Fruit fly (Drosophila melanogaster) whole organism, prepupa: ENCODE data around the gene CG33286.

Source experiments
- Blimp-1 ChIP-seq: fragments of 200-800 bp; sonication (Bioruptor generic); optimal IDR thresholded peaks from 3 replicates; lab custom pipeline; 2017; ENCODE audit warnings: missing biosample characterization, missing genetic modification characterization, mild to moderate bottlenecking, moderate library complexity, missing genetic modification reagents
- CG10631 ChIP-seq: fragments of 200-800 bp; sonication (Bioruptor generic); optimal IDR thresholded peaks from 2 replicates; lab custom pipeline; 2016; ENCODE audit warnings: missing biosample characterization, missing genetic modification characterization
- CG10669 ChIP-seq: fragments of 200-800 bp; sonication (Bioruptor generic); optimal IDR thresholded peaks from 3 replicates; lab custom pipeline; 2018; ENCODE audit warnings: missing biosample characterization, mild to moderate bottlenecking, missing genetic modification characterization, moderate library complexity
- CG11294 ChIP-seq: fragments of 200-800 bp; sonication (Bioruptor generic); IDR thresholded peaks from 2 replicates; pipeline ENCODE4 v1.3.6; 2022; ENCODE audit warnings: missing biosample characterization, missing genetic modification characterization
- CG11762 ChIP-seq: fragments of 200-800 bp; sonication (Bioruptor generic); optimal IDR thresholded peaks from 3 replicates; lab custom pipeline; 2016; ENCODE audit warnings: missing biosample characterization, missing genetic modification characterization; ENCODE audit not compliant: insufficient read depth
- CG11902 ChIP-seq: fragments of 200-800 bp; sonication (Bioruptor generic); optimal IDR thresholded peaks from 3 replicates; lab custom pipeline; 2016; ENCODE audit warnings: missing biosample characterization, missing genetic modification characterization
- CG15336 ChIP-seq: fragments of 200-800 bp; sonication (Bioruptor generic); IDR thresholded peaks from 2 replicates; pipeline ENCODE4 v1.3.6; 2022; ENCODE audit warnings: missing biosample characterization, missing genetic modification characterization
- CG1621 ChIP-seq: fragments of 200-800 bp; sonication (Bioruptor generic); optimal IDR thresholded peaks from 3 replicates; lab custom pipeline; 2018; ENCODE audit warnings: missing biosample characterization, mild to moderate bottlenecking, missing genetic modification characterization
- CG3032 ChIP-seq: fragments of 200-800 bp; optimal IDR thresholded peaks from 2 replicates; lab custom pipeline; 2019; ENCODE audit warnings: missing biosample characterization, mild to moderate bottlenecking, missing genetic modification characterization, moderate library complexity
- CG34406 ChIP-seq: fragments of 200-800 bp; sonication (Bioruptor generic); optimal IDR thresholded peaks from 3 replicates; lab custom pipeline; 2016; ENCODE audit warnings: missing biosample characterization, missing genetic modification characterization
- CG3919 ChIP-seq: fragments of 200-800 bp; sonication (Bioruptor generic); optimal IDR thresholded peaks from 3 replicates; lab custom pipeline; 2016; ENCODE audit warnings: missing biosample characterization, missing genetic modification characterization
- CG4318 ChIP-seq: fragments of 200-800 bp; sonication (Bioruptor generic); optimal IDR thresholded peaks from 3 replicates; lab custom pipeline; 2017; ENCODE audit warnings: missing biosample characterization, mild to moderate bottlenecking, missing genetic modification characterization
- CG6163 ChIP-seq: fragments of 200-800 bp; sonication (Bioruptor generic); IDR thresholded peaks from 3 replicates; pipeline ENCODE4 v1.3.6; 2022; ENCODE audit warnings: missing biosample characterization, missing genetic modification characterization
- CG6276 ChIP-seq: fragments of 200-800 bp; sonication (Bioruptor generic); optimal IDR thresholded peaks from 2 replicates; lab custom pipeline; 2017; ENCODE audit warnings: missing biosample characterization, mild to moderate bottlenecking, missing genetic modification characterization
- CG6792 ChIP-seq: fragments of 200-800 bp; sonication (Bioruptor generic); optimal IDR thresholded peaks from 3 replicates; lab custom pipeline; 2016; ENCODE audit warnings: missing biosample characterization, missing genetic modification characterization
- CG6808 ChIP-seq: fragments of 200-800 bp; sonication (Bioruptor generic); optimal IDR thresholded peaks from 3 replicates; lab custom pipeline; 2017; ENCODE audit warnings: missing biosample characterization, missing genetic modification characterization, mild to moderate bottlenecking, moderate library complexity, missing genetic modification reagents
- CG6854 ChIP-seq: fragments of 200-800 bp; sonication (Bioruptor generic); optimal IDR thresholded peaks from 2 replicates; lab custom pipeline; 2017; ENCODE audit warnings: missing biosample characterization, mild to moderate bottlenecking, missing genetic modification characterization
- CG7368 ChIP-seq: fragments of 200-800 bp; sonication (Bioruptor generic); optimal IDR thresholded peaks from 3 replicates; lab custom pipeline; 2016; ENCODE audit warnings: missing biosample characterization, missing genetic modification characterization
- CG8319 ChIP-seq: fragments of 200-800 bp; sonication (Bioruptor generic); optimal IDR thresholded peaks from 3 replicates; lab custom pipeline; 2016; ENCODE audit warnings: missing biosample characterization, missing genetic modification characterization
- CG9139 ChIP-seq: fragments of 200-800 bp; sonication (Bioruptor generic); optimal IDR thresholded peaks from 3 replicates; lab custom pipeline; 2017; ENCODE audit warnings: missing biosample characterization, mild to moderate bottlenecking, missing genetic modification characterization
- Eip75B ChIP-seq: fragments of 200-800 bp; sonication (Bioruptor generic); optimal IDR thresholded peaks from 3 replicates; lab custom pipeline; 2016; ENCODE audit warnings: missing biosample characterization, missing genetic modification characterization
- Eip78C ChIP-seq: fragments of 200-800 bp; sonication (Bioruptor generic); peaks from one replicate; lab custom pipeline; 2016; ENCODE audit warnings: missing biosample characterization, missing genetic modification characterization
- Eip93F ChIP-seq: fragments of 200-800 bp; sonication (Bioruptor generic); optimal IDR thresholded peaks from 2 replicates; lab custom pipeline; 2016; ENCODE audit warnings: missing biosample characterization, mild to moderate bottlenecking, missing genetic modification characterization
- Ets21C ChIP-seq: fragments of 200-800 bp; sonication (Bioruptor generic); optimal IDR thresholded peaks from 3 replicates; lab custom pipeline; 2016; ENCODE audit warnings: missing biosample characterization, missing genetic modification characterization
- Ets96B ChIP-seq: fragments of 200-800 bp; optimal IDR thresholded peaks from 2 replicates; lab custom pipeline; 2019; ENCODE audit warnings: missing biosample characterization, mild to moderate bottlenecking, missing genetic modification characterization, moderate library complexity
- Gug ChIP-seq: fragments of 200-800 bp; sonication (Bioruptor generic); IDR thresholded peaks from 2 replicates; pipeline ENCODE4 v1.3.6; 2022; ENCODE audit warnings: missing biosample characterization, missing genetic modification characterization
- Hr38 ChIP-seq: sonication (Bioruptor generic); optimal IDR thresholded peaks from 2 replicates; lab custom pipeline; 2016; ENCODE audit warnings: missing biosample characterization, missing genetic modification characterization
- Hr39 ChIP-seq: fragments of 200-800 bp; sonication (Bioruptor generic); optimal IDR thresholded peaks from 2 replicates; lab custom pipeline; 2016; ENCODE audit warnings: missing biosample characterization, missing genetic modification characterization
- Lpt ChIP-seq: fragments of 200-800 bp; sonication (Bioruptor generic); optimal IDR thresholded peaks from 3 replicates; lab custom pipeline; 2016; ENCODE audit warnings: missing biosample characterization, missing genetic modification characterization
- Met ChIP-seq: fragments of 200-800 bp; sonication (Bioruptor generic); optimal IDR thresholded peaks from 3 replicates; lab custom pipeline; 2016; ENCODE audit warnings: missing biosample characterization, missing genetic modification characterization
- Smox ChIP-seq: fragments of 200-800 bp; sonication (Bioruptor generic); optimal IDR thresholded peaks from 3 replicates; lab custom pipeline; 2016; ENCODE audit warnings: missing biosample characterization, missing genetic modification characterization
- Sox102F ChIP-seq: fragments of 200-800 bp; sonication (Bioruptor generic); optimal IDR thresholded peaks from 2 replicates; lab custom pipeline; 2016; ENCODE audit warnings: missing biosample characterization, mild to moderate bottlenecking, missing genetic modification characterization
- achi ChIP-seq: fragments of 200-800 bp; sonication (Bioruptor generic); optimal IDR thresholded peaks from 3 replicates; lab custom pipeline; 2016; ENCODE audit warnings: missing biosample characterization, missing genetic modification characterization
- acj6 ChIP-seq: fragments of 200-800 bp; sonication (Bioruptor generic); optimal IDR thresholded peaks from 3 replicates; lab custom pipeline; 2016; ENCODE audit warnings: missing biosample characterization, missing genetic modification characterization
- cyc ChIP-seq: fragments of 200-800 bp; sonication (Bioruptor generic); optimal IDR thresholded peaks from 3 replicates; lab custom pipeline; 2016; ENCODE audit warnings: missing biosample characterization, missing genetic modification characterization
- dsx ChIP-seq: fragments of 200-800 bp; optimal IDR thresholded peaks from 3 replicates; lab custom pipeline; 2019; ENCODE audit warnings: missing biosample characterization, mild to moderate bottlenecking, missing genetic modification characterization, moderate library complexity; ENCODE audit not compliant: poor library complexity, severe bottlenecking
- eg ChIP-seq: fragments of 200-800 bp; sonication (Bioruptor generic); IDR thresholded peaks from 3 replicates; pipeline ENCODE4 v1.3.6; 2022; ENCODE audit warnings: missing biosample characterization, missing genetic modification characterization
- fd85E ChIP-seq: fragments of 200-800 bp; sonication (Bioruptor generic); optimal IDR thresholded peaks from 3 replicates; lab custom pipeline; 2016; ENCODE audit warnings: missing biosample characterization, missing genetic modification characterization
- fkh ChIP-seq: fragments of 200-800 bp; sonication (Bioruptor generic); optimal IDR thresholded peaks from 3 replicates; lab custom pipeline; 2017; ENCODE audit warnings: missing biosample characterization, mild to moderate bottlenecking, missing genetic modification characterization, moderate library complexity
- pdm3 ChIP-seq: fragments of 200-800 bp; sonication (Bioruptor generic); optimal IDR thresholded peaks from 3 replicates; lab custom pipeline; 2016; ENCODE audit warnings: missing biosample characterization, missing genetic modification characterization
- spab ChIP-seq: fragments of 200-800 bp; sonication (Bioruptor generic); optimal IDR thresholded peaks from 2 replicates; lab custom pipeline; 2017; ENCODE audit warnings: missing biosample characterization, mild to moderate bottlenecking, missing genetic modification characterization, missing genetic modification reagents
- ss ChIP-seq, 2 experiments: fragments of 200-800 bp; sonication (Bioruptor generic); optimal IDR thresholded peaks; 2 replicates in 1 of 2; 3 replicates in 1 of 2; lab custom pipeline; 2017 to 2018; ENCODE audit warnings: mild to moderate bottlenecking in 2 of 2, missing biosample characterization in 2 of 2, missing genetic modification characterization in 2 of 2, moderate library complexity in 1 of 2
- svp ChIP-seq: fragments of 200-800 bp; sonication (Bioruptor generic); peaks from one replicate; lab custom pipeline; 2016; ENCODE audit warnings: missing biosample characterization, missing genetic modification characterization
- vri ChIP-seq: fragments of 200-800 bp; sonication (Bioruptor generic); optimal IDR thresholded peaks from 3 replicates; lab custom pipeline; 2016; ENCODE audit warnings: missing biosample characterization, mild to moderate bottlenecking, missing genetic modification characterization

CG33286 gene

dm6 chr3L:20986929-20987363 lies 12.4 kb upstream of the CG33286 start (continued):
- TF ChIP-seq CG34406 (GFP tag; lab: Kevin White, UChicago) (peak; percentile 76), CG11762 (GFP tag; lab: Kevin White, UChicago) (peak; percentile 71), Ets21C (GFP tag; lab: Kevin White, UChicago) (no peak), CG6792 (GFP tag; lab: Kevin White, UChicago) (peak; percentile 63), vri (no peak), Gug (GFP tag; lab: Robert Waterston, UW) (peak; percentile 54), CG10669 (peak; percentile 50), CG11902 (GFP tag; lab: Kevin White, UChicago) (peak; percentile 34), CG9139 (GFP tag; lab: Kevin White, UChicago) (peak; percentile 73), CG11294 (GFP tag; lab: Robert Waterston, UW) (peak; percentile 23; the same call in 1 of the 2 replicates), svp (GFP tag; lab: Kevin White, UChicago) (peak; percentile 69), spab (GFP tag; lab: Kevin White, UChicago) (peak; percentile 75), CG10631 (GFP tag; lab: Kevin White, UChicago) (peak; percentile 85), Blimp-1 (GFP tag; lab: Kevin White, UChicago) (peak; percentile 29)

- TF ChIP-seq ss (GFP tag; optimal IDR thresholded peaks at IDR 0.05; lab: Kevin White, UChicago): peak; percentile 5 to 87
- peak; percentile 25 for TF ChIP-seq CG3919 (GFP tag; lab: Kevin White, UChicago)
- TF ChIP-seq vri: no peak
- no peak for TF ChIP-seq eg (GFP tag; lab: Robert Waterston, UW)
- TF ChIP-seq CG6854 (GFP tag; lab: Kevin White, UChicago): peak; percentile 67
- peak; percentile 40 for TF ChIP-seq Eip78C (GFP tag; lab: Kevin White, UChicago)
- TF ChIP-seq pdm3 (GFP tag; lab: Kevin White, UChicago): no peak
- TF ChIP-seq CG6163: no peak
Observed at dm6 chr3L:20984414-20985208, 10.1 kb upstream of the CG33286 start.

- TF ChIP-seq CG8319 (GFP tag; lab: Kevin White, UChicago) (no peak), Eip78C (GFP tag; lab: Kevin White, UChicago) (peak; percentile 84), Hr38 (GFP tag; lab: Kevin White, UChicago) (no peak), CG6276 (GFP tag; lab: Kevin White, UChicago) (peak; percentile 49), achi (GFP tag; lab: Kevin White, UChicago) (peak; percentile 53), Ets21C (GFP tag; lab: Kevin White, UChicago) (no peak), ss (GFP tag; optimal IDR thresholded peaks at IDR 0.05; lab: Kevin White, UChicago) (no peak), dsx (GFP tag; lab: Kevin White, UChicago) (peak; percentile 16), fd85E (GFP tag; lab: Kevin White, UChicago) (no peak), svp (GFP tag; lab: Kevin White, UChicago) (peak; percentile 71), fkh (no peak), Lpt (GFP tag; lab: Kevin White, UChicago) (peak; percentile 52), CG1621 (tag; lab: Kevin White, UChicago) (no peak), CG10669 (no peak), CG3032 (tag; lab: Kevin White, UChicago) (peak; percentile 41), Met (GFP tag; lab: Kevin White, UChicago) (peak; percentile 54), pdm3 (GFP tag; lab: Kevin White, UChicago) (peak; percentile 19), Sox102F (peak; percentile 16), CG6808 (no peak), Eip75B (peak; percentile 14), CG7368 (GFP tag; lab: Kevin White, UChicago) (no peak), Eip93F (no peak), CG6854 (GFP tag; lab: Kevin White, UChicago) (no peak), CG4318 (peak; percentile 49), Smox (peak; percentile 8), Hr39 (GFP tag; lab: Kevin White, UChicago) (no peak), eg (GFP tag; lab: Robert Waterston, UW) (no peak), cyc (GFP tag; lab: Kevin White, UChicago) (no peak), CG6163 (0 out of 3 replicates have a peak, but pooled peaks have one; percentile 25), acj6 (GFP tag; lab: Kevin White, UChicago) (peak; percentile 30), CG6792 (GFP tag; lab: Kevin White, UChicago) (peak; percentile 5), CG15336 (GFP tag; lab: Robert Waterston, UW) (peak; percentile 57), CG34406 (GFP tag; lab: Kevin White, UChicago) (no peak), CG9139 (GFP tag; lab: Kevin White, UChicago) (no peak), Ets96B (peak; percentile 33)
Observed at dm6 chr3L:20983309-20983708, 8.8 kb upstream of the CG33286 start.
